Fruit fly (Drosophila melanogaster) whole organism, wandering third instar larva: ENCODE results near the gene CG4594.

Experiments used
- Abd-B ChIP-seq: fragments of >200 bp; optimal IDR thresholded peaks from 2 replicates; lab custom pipeline; 2017; ENCODE audit warnings: missing biosample characterization, missing genetic modification characterization
- CG32264 ChIP-seq: fragments of 200-800 bp; sonication (Bioruptor generic); optimal IDR thresholded peaks from 2 replicates; lab custom pipeline; 2016; ENCODE audit warnings: missing biosample characterization, missing genetic modification characterization
- CG9705 ChIP-seq: fragments of 200-800 bp; sonication (Bioruptor generic); optimal IDR thresholded peaks from 2 replicates; lab custom pipeline; 2018; ENCODE audit warnings: missing biosample characterization, mild to moderate bottlenecking, missing genetic modification characterization
- CrebA ChIP-seq: fragments of 200-800 bp; sonication (Bioruptor generic); optimal IDR thresholded peaks from 2 replicates; lab custom pipeline; 2016; ENCODE audit warnings: missing biosample characterization, mild to moderate bottlenecking, missing genetic modification characterization, borderline replicate concordance
- Dfd ChIP-seq: fragments of >200 bp; optimal IDR thresholded peaks from 2 replicates; lab custom pipeline; 2017; ENCODE audit warnings: missing biosample characterization, missing genetic modification characterization
- Dif ChIP-seq: fragments of 200-275, 200-300 bp; sonication (Bioruptor generic); optimal IDR thresholded peaks from 2 replicates; lab custom pipeline; 2018; ENCODE audit warnings: missing biosample characterization, missing genetic modification characterization; ENCODE audit not compliant: partially characterized antibody
- GATAd ChIP-seq: sonication (Bioruptor generic); optimal IDR thresholded peaks from 2 replicates; lab custom pipeline; 2016; ENCODE audit warnings: missing biosample characterization, missing genetic modification characterization
- HLH106 ChIP-seq: fragments of 200-800 bp; optimal IDR thresholded peaks from 3 replicates; lab custom pipeline; 2019; ENCODE audit warnings: missing biosample characterization, mild to moderate bottlenecking, missing genetic modification characterization, moderate library complexity
- Hnf4 ChIP-seq: fragments of 200-800 bp; sonication (Bioruptor generic); optimal IDR thresholded peaks from 2 replicates; lab custom pipeline; 2016; ENCODE audit warnings: missing biosample characterization, mild to moderate bottlenecking, missing genetic modification characterization
- Hr78 ChIP-seq: fragments of >200 bp; optimal IDR thresholded peaks from 2 replicates; lab custom pipeline; 2017; ENCODE audit warnings: missing biosample characterization, missing genetic modification characterization
- Hr83 ChIP-seq: fragments of 200-300 bp; sonication (Bioruptor generic); optimal IDR thresholded peaks from 2 replicates; lab custom pipeline; 2016; ENCODE audit warnings: missing biosample characterization, mild to moderate bottlenecking, missing genetic modification characterization, moderate library complexity; ENCODE audit not compliant: poor library complexity, severe bottlenecking
- Jra ChIP-seq: sonication (Bioruptor generic); optimal IDR thresholded peaks from 2 replicates; lab custom pipeline; 2016; ENCODE audit warnings: missing biosample characterization, missing genetic modification characterization
- Mio ChIP-seq: sonication (Bioruptor generic); optimal IDR thresholded peaks from 2 replicates; lab custom pipeline; 2016; ENCODE audit warnings: missing biosample characterization, missing genetic modification characterization
- Myc ChIP-seq: fragments of >200 bp; optimal IDR thresholded peaks from 2 replicates; lab custom pipeline; 2017
- N ChIP-seq: fragments of >200 bp; optimal IDR thresholded peaks from 2 replicates; lab custom pipeline; 2018; ENCODE audit warnings: missing biosample characterization, missing external identifiers, missing genetic modification characterization
- OdsH ChIP-seq: fragments of 200-800 bp; sonication (Bioruptor generic); optimal IDR thresholded peaks from 2 replicates; lab custom pipeline; 2016; ENCODE audit warnings: missing biosample characterization, mild to moderate bottlenecking, missing genetic modification characterization
- Rel ChIP-seq, 2 experiments: fragments of 200-800 bp; sonication (Bioruptor generic) in 1 of 2; optimal IDR thresholded peaks; 2 replicates in 1 of 2; 3 replicates in 1 of 2; lab custom pipeline; 2016 to 2019; ENCODE audit warnings: mild to moderate bottlenecking in 2 of 2, missing biosample characterization in 2 of 2, missing genetic modification characterization in 2 of 2, moderate library complexity in 1 of 2
- Sp1 ChIP-seq: fragments of 200-800 bp; sonication (Bioruptor generic); optimal IDR thresholded peaks from 3 replicates; lab custom pipeline; 2019; ENCODE audit warnings: missing biosample characterization, mild to moderate bottlenecking, missing genetic modification characterization, moderate library complexity
- Vsx2 ChIP-seq: fragments of 200-300, 225-300 bp; sonication (Bioruptor generic); optimal IDR thresholded peaks from 2 replicates; lab custom pipeline; 2018; ENCODE audit warnings: missing biosample characterization, missing genetic modification characterization; ENCODE audit not compliant: partially characterized antibody
- br ChIP-seq: fragments of 200-800 bp; sonication (Bioruptor generic); optimal IDR thresholded peaks from 2 replicates; lab custom pipeline; 2016; ENCODE audit warnings: missing biosample characterization, missing genetic modification characterization
- brk ChIP-seq: fragments of 200-800 bp; sonication (Bioruptor generic); optimal IDR thresholded peaks from 2 replicates; lab custom pipeline; 2016; ENCODE audit warnings: missing biosample characterization, mild to moderate bottlenecking, missing genetic modification characterization
- dl ChIP-seq, 2 experiments: fragments of 175-275, 200-275 bp in 1 of 2; fragments of 200-275 bp in 1 of 2; sonication (Bioruptor generic); optimal IDR thresholded peaks; lab custom pipeline; 2018; ENCODE audit warnings: mild to moderate bottlenecking in 2 of 2, missing biosample characterization in 2 of 2, missing genetic modification characterization in 2 of 2, moderate library complexity in 2 of 2; ENCODE audit not compliant: partially characterized antibody in 2 of 2, insufficient read depth in 1 of 2
- dsf ChIP-seq: sonication (Bioruptor generic); optimal IDR thresholded peaks from 2 replicates; lab custom pipeline; 2016; ENCODE audit warnings: missing biosample characterization, missing genetic modification characterization, borderline replicate concordance
- foxo ChIP-seq, 2 experiments: fragments of 200-800 bp; sonication (Bioruptor generic); optimal IDR thresholded peaks; 2 replicates in 1 of 2; 3 replicates in 1 of 2; lab custom pipeline; 2016 to 2017; ENCODE audit warnings: missing biosample characterization in 2 of 2, missing genetic modification characterization in 2 of 2
- fru ChIP-seq: fragments of 200-800 bp; sonication (Bioruptor generic); optimal IDR thresholded peaks from 3 replicates; lab custom pipeline; 2016; ENCODE audit warnings: missing biosample characterization, mild to moderate bottlenecking, missing genetic modification characterization
- h ChIP-seq: fragments of 200-800 bp; sonication (Bioruptor generic); optimal IDR thresholded peaks from 3 replicates; lab custom pipeline; 2016; ENCODE audit warnings: missing biosample characterization, mild to moderate bottlenecking, missing genetic modification characterization
- jim ChIP-seq: fragments of 175-275, 200-325 bp; sonication (Bioruptor generic); optimal IDR thresholded peaks from 2 replicates; lab custom pipeline; 2016; ENCODE audit warnings: missing biosample characterization, mild to moderate bottlenecking, missing genetic modification characterization
- lola ChIP-seq: fragments of >200 bp; optimal IDR thresholded peaks from 2 replicates; lab custom pipeline; 2017; ENCODE audit warnings: missing biosample characterization, missing genetic modification characterization
- pan ChIP-seq: fragments of >200 bp; optimal IDR thresholded peaks from 2 replicates; lab custom pipeline; 2017
- psq ChIP-seq: fragments of 200-800 bp; sonication (Bioruptor generic); optimal IDR thresholded peaks from 3 replicates; lab custom pipeline; 2017; ENCODE audit warnings: missing biosample characterization, mild to moderate bottlenecking, missing genetic modification characterization, moderate library complexity
- rgr ChIP-seq: fragments of 200-800 bp; sonication (Bioruptor generic); optimal IDR thresholded peaks from 3 replicates; lab custom pipeline; 2016; ENCODE audit warnings: missing biosample characterization, mild to moderate bottlenecking, missing genetic modification characterization
- sage ChIP-seq: fragments of 200-800 bp; sonication (Bioruptor generic); optimal IDR thresholded peaks from 2 replicates; lab custom pipeline; 2016; ENCODE audit warnings: missing biosample characterization, mild to moderate bottlenecking, missing genetic modification characterization
- sv ChIP-seq: fragments of 200-800 bp; sonication (Bioruptor generic); optimal IDR thresholded peaks from 3 replicates; lab custom pipeline; 2016; ENCODE audit warnings: missing biosample characterization, missing genetic modification characterization
- tai ChIP-seq: sonication (Bioruptor generic); optimal IDR thresholded peaks from 2 replicates; lab custom pipeline; 2016; ENCODE audit warnings: missing biosample characterization, missing genetic modification characterization
- usp ChIP-seq: fragments of >200 bp; optimal IDR thresholded peaks from 2 replicates; lab custom pipeline; 2017; ENCODE audit warnings: missing biosample characterization, missing genetic modification characterization
- woc ChIP-seq: sonication (Bioruptor generic); optimal IDR thresholded peaks from 2 replicates; lab custom pipeline; 2016; ENCODE audit warnings: missing biosample characterization, mild to moderate bottlenecking, missing genetic modification characterization

CG4594 gene

DNA sequence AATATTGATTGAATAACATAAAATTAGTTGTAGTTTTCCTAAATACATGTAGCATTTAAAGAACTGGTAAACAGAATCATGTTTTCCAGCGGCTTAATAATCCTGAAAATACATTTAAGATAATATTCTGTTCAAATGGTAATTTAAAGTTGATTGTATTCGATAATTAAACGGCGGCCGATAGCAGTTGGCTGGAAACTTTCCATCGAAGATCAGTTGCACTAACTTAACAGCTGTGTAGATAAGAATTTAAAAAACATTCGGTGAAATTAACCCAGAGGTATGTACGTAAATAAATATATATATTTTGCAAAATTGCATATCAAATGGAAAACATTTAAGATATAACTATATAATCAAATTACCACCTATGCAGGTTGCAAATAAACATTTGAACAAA, at the start of gene CG4594:
Gene CG4594 (plus strand): TSS at position 212 of the 400 bp plus-strand sequence.
- peak; percentile 41 for TF ChIP-seq sage (GFP tag; lab: Kevin White, UChicago)
- TF ChIP-seq lola (GFP tag; lab: Kevin White, UChicago) = no peak
- TF ChIP-seq sv = no peak
- no peak for TF ChIP-seq Mio
- no peak for TF ChIP-seq foxo (GFP tag; optimal IDR thresholded peaks at IDR 0.05; lab: Kevin White, UChicago)
- no peak for TF ChIP-seq Hr83 (GFP tag; lab: Kevin White, UChicago)

DNA sequence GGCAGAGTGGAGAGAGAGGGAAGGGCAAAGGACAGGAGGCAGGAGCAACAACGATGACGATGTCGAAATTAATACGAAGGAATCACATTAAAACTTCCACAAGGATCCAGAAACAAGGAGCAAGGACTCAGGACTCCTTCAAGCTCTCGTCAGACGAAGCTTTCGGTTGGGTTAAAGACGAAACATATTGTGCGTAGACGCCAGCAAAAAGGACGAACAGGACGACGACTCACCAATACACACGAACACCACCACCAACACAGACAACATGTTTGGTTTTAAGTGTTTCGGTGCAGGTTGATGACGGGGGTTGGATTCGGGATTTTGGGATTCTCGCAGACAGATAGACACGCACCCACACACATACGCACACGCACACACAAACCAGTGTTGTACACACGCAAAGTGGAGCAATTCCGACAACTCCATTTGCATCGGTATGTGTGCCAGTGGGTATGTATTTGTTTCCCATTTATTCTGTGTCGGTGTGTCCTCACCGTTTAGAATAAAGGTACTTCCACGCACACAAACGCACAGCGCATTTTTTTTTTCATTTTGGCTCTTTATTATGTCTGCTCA, 37.5 kb upstream of the CG4594 start:
- TF ChIP-seq dl (GFP tag; optimal IDR thresholded peaks at IDR 0.05; lab: Kevin White, UChicago; ENCODE audit: insufficient read depth in 1 of 2, partially characterized antibody in 2 of 2) (no peak), lola (GFP tag; lab: Kevin White, UChicago) (no peak), N (GFP tag; lab: Kevin White, UChicago) (no peak), jim (GFP tag; lab: Kevin White, UChicago) (no peak), Sp1 (GFP tag; lab: Kevin White, UChicago) (no peak), CG9705 (GFP tag; lab: Kevin White, UChicago) (no peak), Rel (GFP tag; optimal IDR thresholded peaks at IDR 0.05; lab: Kevin White, UChicago) (no peak), Rel (tag; optimal IDR thresholded peaks at IDR 0.05; lab: Kevin White, UChicago) (no peak), Dfd (no peak), CrebA (GFP tag; lab: Kevin White, UChicago) (no peak), Hr78 (no peak), sv (no peak), br (GFP tag; lab: Kevin White, UChicago) (no peak), Myc (no peak)
- TF ChIP-seq, all 38 proteins: peak for 0

DNA sequence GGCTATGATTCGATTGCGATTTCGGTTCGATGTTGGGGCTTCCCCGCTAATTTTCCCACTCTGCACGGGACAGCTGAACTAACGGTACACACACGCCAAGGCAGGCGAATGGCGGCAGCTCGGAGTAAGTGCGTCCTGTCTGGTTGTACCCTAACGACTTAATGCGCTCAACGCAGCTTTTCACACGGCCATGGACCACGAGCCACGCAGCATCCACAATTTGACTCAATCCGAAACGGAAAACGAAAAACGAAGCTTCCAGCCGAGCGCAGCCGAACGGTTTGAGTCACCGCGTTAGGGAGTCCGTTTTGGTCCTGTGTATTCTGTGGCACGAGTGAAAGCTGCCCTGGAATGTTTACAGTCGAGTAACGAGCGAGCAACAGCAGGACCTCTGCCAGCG, 33.9 kb upstream of the CG4594 start, which contains the start of gene nAChRalpha6:
Gene nAChRalpha6 (minus strand): TSS at position 165 of the 400 bp plus-strand sequence.
- no peak for TF ChIP-seq Vsx2 (GFP tag; lab: Kevin White, UChicago)
- no peak for TF ChIP-seq HLH106 (tag; lab: Kevin White, UChicago)
- TF ChIP-seq N (GFP tag; lab: Kevin White, UChicago) = no peak
- TF ChIP-seq pan = no peak
- no peak for TF ChIP-seq jim (GFP tag; lab: Kevin White, UChicago)
- TF ChIP-seq CG32264 (GFP tag; lab: Kevin White, UChicago) = no peak
- no peak for TF ChIP-seq tai (GFP tag; lab: Kevin White, UChicago)
- no peak for TF ChIP-seq usp (GFP tag; lab: Kevin White, UChicago)
- no peak for TF ChIP-seq Dfd
- TF ChIP-seq Sp1 (GFP tag; lab: Kevin White, UChicago) = no peak

DNA sequence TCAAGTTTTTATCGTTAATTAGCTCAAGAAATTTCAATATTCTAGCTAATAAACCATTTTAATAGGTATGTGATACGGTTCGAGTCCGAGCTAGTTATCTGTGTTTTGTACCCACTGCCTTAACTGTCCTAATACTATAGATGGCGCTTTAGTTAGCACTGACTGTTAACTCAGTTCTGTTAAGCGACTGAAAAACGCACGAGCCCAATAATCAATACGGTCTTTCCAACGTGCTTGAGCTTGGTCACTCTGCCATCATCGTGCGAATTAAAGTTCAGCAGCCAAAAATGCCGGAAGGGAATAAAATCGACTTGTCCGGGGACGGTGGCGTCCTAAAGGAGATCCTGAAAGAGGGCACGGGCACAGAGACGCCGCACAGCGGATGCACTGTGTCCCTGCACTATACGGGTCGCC, 32.1 kb upstream of the CG4594 start, which contains the start of gene Fkbp59:
Gene Fkbp59 (plus strand): TSS at position 150 of the 414 bp plus-strand sequence.
- TF ChIP-seq sage (GFP tag; lab: Kevin White, UChicago) (no peak), OdsH (GFP tag; lab: Kevin White, UChicago) (no peak), Hnf4 (GFP tag; lab: Kevin White, UChicago) (no peak), Myc (peak; percentile 83), Vsx2 (GFP tag; lab: Kevin White, UChicago) (peak; percentile 99), pan (no peak), tai (GFP tag; lab: Kevin White, UChicago) (no peak), woc (GFP tag; lab: Kevin White, UChicago) (no peak), Hr78 (no peak), HLH106 (tag; lab: Kevin White, UChicago) (no peak), Hr83 (GFP tag; lab: Kevin White, UChicago) (no peak)

DNA sequence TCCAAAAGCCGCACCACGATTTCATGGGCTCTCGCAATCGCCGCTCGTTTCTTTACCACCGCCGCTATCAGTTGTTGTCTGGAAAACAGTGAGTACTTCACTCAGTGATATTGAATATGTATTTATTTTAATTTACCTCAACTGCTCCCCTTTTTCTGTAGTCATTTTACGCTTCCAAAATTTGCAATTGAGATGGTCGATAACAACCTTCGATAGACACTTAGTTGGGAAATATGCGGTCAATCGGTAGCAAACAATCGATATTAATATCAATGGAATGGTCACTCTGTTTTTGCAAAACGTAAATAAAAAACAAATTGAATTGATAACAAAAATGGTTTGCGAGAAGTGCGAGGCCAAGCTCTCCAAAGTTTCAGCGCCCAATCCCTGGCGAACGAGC, 29.4 kb upstream of the CG4594 start, which contains the start of the genes CG34183 and CG4537:
Gene CG34183 (minus strand): TSS at position 197 of the 400 bp plus-strand sequence.
Gene CG4537 (plus strand): TSS at position 310 of the 400 bp plus-strand sequence.
- TF ChIP-seq sv = no peak
- TF ChIP-seq GATAd (GFP tag; lab: Kevin White, UChicago) = no peak
- no peak for TF ChIP-seq Hr78
- TF ChIP-seq pan = no peak
- no peak for TF ChIP-seq Mio
- no peak for TF ChIP-seq Hr83 (GFP tag; lab: Kevin White, UChicago)
- no peak for TF ChIP-seq brk (GFP tag; lab: Kevin White, UChicago)
- TF ChIP-seq Abd-B (GFP tag; lab: Kevin White, UChicago) = no peak
- no peak for TF ChIP-seq Vsx2 (GFP tag; lab: Kevin White, UChicago)
- TF ChIP-seq HLH106 (tag; lab: Kevin White, UChicago) = no peak
- TF ChIP-seq h = peak; percentile 1
- no peak for TF ChIP-seq fru (GFP tag; lab: Kevin White, UChicago)
- TF ChIP-seq dsf (GFP tag; lab: Kevin White, UChicago) = no peak
- TF ChIP-seq foxo (GFP tag; optimal IDR thresholded peaks at IDR 0.05; lab: Kevin White, UChicago) = no peak
- no peak for TF ChIP-seq jim (GFP tag; lab: Kevin White, UChicago)
- TF ChIP-seq Myc = no peak
- peak; percentile 3 for TF ChIP-seq CG32264 (GFP tag; lab: Kevin White, UChicago)
- TF ChIP-seq Hnf4 (GFP tag; lab: Kevin White, UChicago) = no peak
- TF ChIP-seq usp (GFP tag; lab: Kevin White, UChicago) = no peak
- TF ChIP-seq Dfd = no peak
- TF ChIP-seq br (GFP tag; lab: Kevin White, UChicago) = no peak
- TF ChIP-seq Dif = no peak
- TF ChIP-seq psq (GFP tag; lab: Kevin White, UChicago) = no peak
- TF ChIP-seq Sp1 (GFP tag; lab: Kevin White, UChicago) = no peak
- no peak for TF ChIP-seq Jra (GFP tag; lab: Kevin White, UChicago)
- peak; percentile 33 for TF ChIP-seq rgr (GFP tag; lab: Kevin White, UChicago)
- TF ChIP-seq, all 38 proteins: peak for 3
